Fruit fly (Drosophila melanogaster) whole organism, embryonic: ENCODE data around the gene CG7627.
A peak's percentile ranks its signal among the peaks of the same experiment; 100 is the strongest.

Experiments
- Asciz ChIP-seq: fragments of 200-800 bp; sonication (Bioruptor generic); optimal IDR thresholded peaks from 2 replicates; lab custom pipeline; 2017; ENCODE audit warnings: missing biosample characterization, mild to moderate bottlenecking, missing genetic modification characterization, missing genetic modification reagents
- Atf-2 ChIP-seq: fragments of 200-800 bp; sonication (Bioruptor generic); optimal IDR thresholded peaks from 2 replicates; lab custom pipeline; 2016; ENCODE audit warnings: missing biosample characterization, missing genetic modification characterization
- Bgb ChIP-seq: fragments of 200-800 bp; sonication (Bioruptor generic); IDR thresholded peaks from 2 replicates; pipeline ENCODE4 v1.3.6; 2022; ENCODE audit warnings: missing biosample characterization, missing genetic modification characterization; ENCODE audit not compliant: partially characterized antibody
- Blimp-1 ChIP-seq: fragments of 200-800 bp; sonication (Bioruptor generic); optimal IDR thresholded peaks from 3 replicates; lab custom pipeline; 2018; ENCODE audit warnings: missing biosample characterization, missing genetic modification characterization, mild to moderate bottlenecking, moderate library complexity, missing genetic modification reagents
- CG1024 ChIP-seq: fragments of 200-800 bp; sonication (Bioruptor generic); IDR thresholded peaks from 2 replicates; pipeline ENCODE4 v1.3.6; 2022; ENCODE audit warnings: missing biosample characterization, missing genetic modification characterization
- CG10543 ChIP-seq: fragments of 200-800 bp; sonication (Bioruptor generic); optimal IDR thresholded peaks from 3 replicates; lab custom pipeline; 2017; ENCODE audit warnings: missing biosample characterization, mild to moderate bottlenecking, missing genetic modification characterization, moderate library complexity
- CG12155 ChIP-seq: fragments of 200-800 bp; sonication (Bioruptor generic); optimal IDR thresholded peaks from 3 replicates; lab custom pipeline; 2016; ENCODE audit warnings: missing biosample characterization, missing genetic modification characterization
- CG15514 ChIP-seq: fragments of 200-800 bp; sonication (Bioruptor generic); optimal IDR thresholded peaks from 3 replicates; lab custom pipeline; 2017; ENCODE audit warnings: missing biosample characterization, missing genetic modification characterization, mild to moderate bottlenecking, moderate library complexity, missing genetic modification reagents
- CG15601 ChIP-seq: fragments of 200-800 bp; sonication (Bioruptor generic); optimal IDR thresholded peaks from 3 replicates; lab custom pipeline; 2019; ENCODE audit warnings: missing biosample characterization, mild to moderate bottlenecking, missing genetic modification characterization, moderate library complexity
- CG15696 ChIP-seq: fragments of 200-800 bp; sonication (Bioruptor generic); optimal IDR thresholded peaks from 2 replicates; lab custom pipeline; 2019; ENCODE audit warnings: missing biosample characterization, mild to moderate bottlenecking, missing genetic modification characterization, moderate library complexity
- CG17612 ChIP-seq: fragments of 200-800 bp; sonication (Bioruptor generic); IDR thresholded peaks from 2 replicates; pipeline ENCODE4 v1.3.6; 2022; ENCODE audit warnings: missing biosample characterization, missing genetic modification characterization
- CG2678 ChIP-seq: fragments of 200-800 bp; sonication (Bioruptor generic); optimal IDR thresholded peaks from 3 replicates; lab custom pipeline; 2019; ENCODE audit warnings: missing biosample characterization, mild to moderate bottlenecking, missing genetic modification characterization, moderate library complexity
- CG31441 ChIP-seq: fragments of 200-800 bp; sonication (Bioruptor generic); IDR thresholded peaks from 2 replicates; pipeline ENCODE4 v1.3.6; 2022; ENCODE audit warnings: missing biosample characterization, missing genetic modification characterization
- CG3847 ChIP-seq: fragments of 200-800 bp; sonication (Bioruptor generic); IDR thresholded peaks from 2 replicates; pipeline ENCODE4 v1.3.6; 2022; ENCODE audit warnings: missing biosample characterization, missing genetic modification characterization
- CG4424 ChIP-seq: fragments of 200-800 bp; sonication (Bioruptor generic); optimal IDR thresholded peaks from 3 replicates; lab custom pipeline; 2016; ENCODE audit warnings: missing biosample characterization, missing genetic modification characterization
- CG4707 ChIP-seq: fragments of 200-800 bp; sonication (Bioruptor generic); optimal IDR thresholded peaks from 2 replicates; lab custom pipeline; 2018; ENCODE audit warnings: missing biosample characterization, mild to moderate bottlenecking, missing genetic modification characterization, moderate library complexity
- CG5245 ChIP-seq: fragments of 200-800 bp; sonication (Bioruptor generic); optimal IDR thresholded peaks from 3 replicates; lab custom pipeline; 2016; ENCODE audit warnings: missing biosample characterization, missing genetic modification characterization
- CG6254 ChIP-seq: fragments of 200-800 bp; sonication (Bioruptor generic); optimal IDR thresholded peaks from 3 replicates; lab custom pipeline; 2017; ENCODE audit warnings: mild to moderate bottlenecking, missing biosample characterization, missing genetic modification reagents, missing genetic modification characterization
- CG7357 ChIP-seq: fragments of 200-800 bp; sonication (Bioruptor generic); IDR thresholded peaks from 3 replicates; pipeline ENCODE4 v1.3.6; 2022; ENCODE audit warnings: missing biosample characterization, missing genetic modification characterization
- CG7556 ChIP-seq: fragments of 200-800 bp; sonication (Bioruptor generic); optimal IDR thresholded peaks from 2 replicates; lab custom pipeline; 2017; ENCODE audit warnings: missing biosample characterization, mild to moderate bottlenecking, missing genetic modification characterization
- CG8359 ChIP-seq: fragments of 200-800 bp; sonication (Bioruptor generic); optimal IDR thresholded peaks from 2 replicates; lab custom pipeline; 2017; ENCODE audit warnings: missing biosample characterization, mild to moderate bottlenecking, missing genetic modification characterization, borderline replicate concordance
- CG8944 ChIP-seq: fragments of 200-800 bp; sonication (Bioruptor generic); optimal IDR thresholded peaks from 3 replicates; lab custom pipeline; 2016; ENCODE audit warnings: missing biosample characterization, missing genetic modification characterization
- CHES-1-like ChIP-seq: fragments of 200-800 bp; sonication (Bioruptor generic); optimal IDR thresholded peaks from 2 replicates; lab custom pipeline; 2016; ENCODE audit warnings: missing biosample characterization, missing genetic modification characterization
- Elba2 ChIP-seq: fragments of 200-800 bp; sonication (Bioruptor generic); optimal IDR thresholded peaks from 3 replicates; lab custom pipeline; 2016; ENCODE audit warnings: missing biosample characterization, missing genetic modification characterization
- HLH3B ChIP-seq: fragments of 200-800 bp; sonication (Bioruptor generic); IDR thresholded peaks from 2 replicates; pipeline ENCODE4 v1.3.6; 2022; ENCODE audit warnings: missing biosample characterization, missing genetic modification characterization
- Hr78 ChIP-seq, 2 experiments: fragments of 200-800 bp in 1 of 2; fragments of >200 bp in 1 of 2; sonication (Bioruptor generic) in 1 of 2; optimal IDR thresholded peaks; 2 replicates each; lab custom pipeline; 2017 to 2019; ENCODE audit warnings: missing biosample characterization in 2 of 2, missing genetic modification characterization in 2 of 2, mild to moderate bottlenecking in 1 of 2, moderate library complexity in 1 of 2
- Nf-YC ChIP-seq: fragments of 200-800 bp; optimal IDR thresholded peaks from 3 replicates; lab custom pipeline; 2019; ENCODE audit warnings: missing biosample characterization, mild to moderate bottlenecking, missing genetic modification characterization, moderate library complexity
- Opbp ChIP-seq: fragments of 200-800 bp; sonication (Bioruptor generic); IDR thresholded peaks from 3 replicates; pipeline ENCODE4 v1.3.6; 2022; ENCODE audit warnings: missing biosample characterization, missing genetic modification characterization; ENCODE audit not compliant: partially characterized antibody
- Optix ChIP-seq: fragments of 200-800 bp; sonication (Bioruptor generic); IDR thresholded peaks from 3 replicates; pipeline ENCODE4 v1.3.6; 2022; ENCODE audit warnings: missing biosample characterization, missing genetic modification characterization
- Pdp1 ChIP-seq, 2 experiments: fragments of 200-800 bp; sonication (Bioruptor generic); optimal IDR thresholded peaks; 3 replicates each; lab custom pipeline; 2016; ENCODE audit warnings: missing biosample characterization in 2 of 2, missing genetic modification characterization in 2 of 2, mild to moderate bottlenecking in 1 of 2, moderate library complexity in 1 of 2
- Ptx1 ChIP-seq: fragments of 200-800 bp; sonication (Bioruptor generic); IDR thresholded peaks from 2 replicates; pipeline ENCODE4 v1.3.6; 2022; ENCODE audit warnings: missing biosample characterization, missing genetic modification characterization
- YL-1 ChIP-seq: fragments of 200-800 bp; sonication (Bioruptor generic); optimal IDR thresholded peaks from 3 replicates; lab custom pipeline; 2017; ENCODE audit warnings: missing biosample characterization, mild to moderate bottlenecking, missing genetic modification characterization
- aop ChIP-seq: fragments of 200-800 bp; sonication (Bioruptor generic); IDR thresholded peaks from 2 replicates; pipeline ENCODE4 v1.3.6; 2022; ENCODE audit warnings: missing biosample characterization, missing genetic modification characterization
- ato ChIP-seq: fragments of 200-800 bp; sonication (Bioruptor generic); IDR thresholded peaks from 2 replicates; pipeline ENCODE4 v1.3.6; 2022; ENCODE audit warnings: missing biosample characterization, missing genetic modification characterization; ENCODE audit not compliant: partially characterized antibody
- btn ChIP-seq: fragments of 200-800 bp; sonication (Bioruptor generic); optimal IDR thresholded peaks from 2 replicates; lab custom pipeline; 2016; ENCODE audit warnings: missing biosample characterization, missing genetic modification characterization
- cad ChIP-seq: fragments of >200 bp; optimal IDR thresholded peaks from 2 replicates; lab custom pipeline; 2017; ENCODE audit warnings: missing biosample characterization, missing genetic modification characterization
- crol ChIP-seq: fragments of 200-800 bp; sonication (Bioruptor generic); IDR thresholded peaks from 2 replicates; pipeline ENCODE4 v1.3.6; 2022; ENCODE audit warnings: missing biosample characterization, missing genetic modification characterization
- dpn ChIP-seq, 2 experiments: fragments of 200-800 bp; sonication (Bioruptor generic); optimal IDR thresholded peaks; 3 replicates each; lab custom pipeline; 2016; ENCODE audit warnings: missing biosample characterization in 2 of 2, missing genetic modification characterization in 2 of 2
- fd102C ChIP-seq: fragments of 200-800 bp; sonication (Bioruptor generic); optimal IDR thresholded peaks from 2 replicates; lab custom pipeline; 2018; ENCODE audit warnings: missing biosample characterization, mild to moderate bottlenecking, missing genetic modification characterization, moderate library complexity
- hb ChIP-seq: fragments of 200-800 bp; sonication (Bioruptor generic); IDR thresholded peaks from 3 replicates; pipeline ENCODE4 v1.3.6; 2022; ENCODE audit warnings: missing biosample characterization, missing genetic modification characterization; ENCODE audit not compliant: partially characterized antibody
- her ChIP-seq: fragments of 200-800 bp; sonication (Bioruptor generic); optimal IDR thresholded peaks from 2 replicates; lab custom pipeline; 2016; ENCODE audit warnings: missing biosample characterization, missing genetic modification characterization
- hth ChIP-seq: fragments of >200 bp; optimal IDR thresholded peaks from 2 replicates; lab custom pipeline; 2017; ENCODE audit warnings: inconsistent platforms
- lola ChIP-seq, 3 experiments: fragments of >200 bp in 2 of 3; fragments of 200-800 bp in 1 of 3; sonication (Bioruptor generic) in 1 of 3; optimal IDR thresholded peaks; 2 replicates each; lab custom pipeline; 2017 to 2019; ENCODE audit warnings: missing biosample characterization in 3 of 3, missing genetic modification characterization in 3 of 3, mild to moderate bottlenecking in 1 of 3, moderate library complexity in 1 of 3
- oc ChIP-seq: fragments of 200-800 bp; sonication (Bioruptor generic); optimal IDR thresholded peaks from 2 replicates; lab custom pipeline; 2018; ENCODE audit warnings: missing biosample characterization, mild to moderate bottlenecking, missing genetic modification characterization, moderate library complexity
- odd ChIP-seq: fragments of 200-800 bp; sonication (Bioruptor generic); optimal IDR thresholded peaks from 2 replicates; lab custom pipeline; 2017; ENCODE audit warnings: missing biosample characterization, mild to moderate bottlenecking, missing genetic modification characterization
- otp ChIP-seq: fragments of 200-800 bp; sonication (Bioruptor generic); IDR thresholded peaks from 3 replicates; pipeline ENCODE4, ENCODE4 v1.3.6; 2022; ENCODE audit warnings: missing biosample characterization, missing genetic modification characterization
- peb ChIP-seq: fragments of 200-800 bp; sonication (Bioruptor generic); IDR thresholded peaks from 2 replicates; pipeline ENCODE4 v1.3.6; 2022; ENCODE audit warnings: missing biosample characterization, missing genetic modification characterization
- pita ChIP-seq: fragments of 200-800 bp; sonication (Bioruptor generic); optimal IDR thresholded peaks from 2 replicates; lab custom pipeline; 2017; ENCODE audit warnings: missing biosample characterization, mild to moderate bottlenecking, missing genetic modification characterization
- ro ChIP-seq: fragments of 200-800 bp; sonication (Bioruptor generic); IDR thresholded peaks from 2 replicates; pipeline ENCODE4 v1.3.6; 2022; ENCODE audit warnings: missing biosample characterization, missing genetic modification characterization
- stc ChIP-seq: fragments of 200-800 bp; sonication (Bioruptor generic); IDR thresholded peaks from 2 replicates; pipeline ENCODE4 v1.3.6; 2022; ENCODE audit warnings: missing biosample characterization, missing genetic modification characterization

CG7627 gene

dm6 chr2L:8382646-8383045, 20.4 kb upstream of the CG7627 start, which contains the start of the genes CG13392 and Rcd4 (continued):
- TF ChIP-seq oc (tag; lab: Kevin White, UChicago) (no peak), CG5245 (GFP tag; lab: Kevin White, UChicago) (peak; percentile 40), Opbp (GFP tag; lab: Robert Waterston, UW) (peak; percentile 77; the same call in 2 of the 3 replicates), Pdp1 (GFP tag; optimal IDR thresholded peaks at IDR 0.05; lab: Kevin White, UChicago) (peak; percentile 73 to 82), Bgb (GFP tag; lab: Robert Waterston, UW) (peak; percentile 72), cad (GFP tag; lab: Kevin White, UChicago) (no peak), Asciz (GFP tag; lab: Kevin White, UChicago) (no peak), CG15696 (tag; lab: Kevin White, UChicago) (no peak), stc (GFP tag; lab: Robert Waterston, UW) (no peak), hth (no peak), lola (GFP tag; optimal IDR thresholded peaks at IDR 0.05; lab: Kevin White, UChicago) (peak in 1 of 3 experiments; percentile 6), ato (GFP tag; lab: Robert Waterston, UW) (peak; percentile 61; the same call in 1 of the 2 replicates), CG15514 (GFP tag; lab: Kevin White, UChicago) (peak; percentile 90), HLH3B (peak; percentile 48; the same call in 1 of the 2 replicates), CG1024 (GFP tag; lab: Robert Waterston, UW) (0 out of 2 replicates have a peak, but pooled peaks have one; percentile 16), hb (GFP tag; lab: Robert Waterston, UW) (peak; percentile 31; the same call in 1 of the 3 replicates), dpn (GFP tag; optimal IDR thresholded peaks at IDR 0.05; lab: Kevin White, UChicago) (peak; percentile 70 to 82), crol (GFP tag; lab: Robert Waterston, UW) (no peak), CG10543 (GFP tag; lab: Kevin White, UChicago) (peak; percentile 61), Blimp-1 (GFP tag; lab: Kevin White, UChicago) (peak; percentile 27), CG4707 (GFP tag; lab: Kevin White, UChicago) (peak; percentile 83), CG12155 (GFP tag; lab: Kevin White, UChicago) (peak; percentile 70), Elba2 (no peak), CG2678 (tag; lab: Kevin White, UChicago) (peak; percentile 44), aop (GFP tag; lab: Robert Waterston, UW) (no peak), CG15601 (peak; percentile 14), ro (GFP tag; lab: Robert Waterston, UW) (no peak), otp (GFP tag; lab: Robert Waterston, UW) (peak; percentile 50; the same call in 2 of the 3 replicates), Ptx1 (peak; percentile 62), Optix (GFP tag; lab: Robert Waterston, UW) (0 out of 3 replicates have a peak, but pooled peaks have one; percentile 25), CG17612 (GFP tag; lab: Robert Waterston, UW) (no peak), CG8944 (peak; percentile 56), CG7357 (GFP tag; lab: Robert Waterston, UW) (no peak), Atf-2 (GFP tag; lab: Kevin White, UChicago) (peak; percentile 31), pita (no peak), odd (GFP tag; lab: Kevin White, UChicago) (no peak), YL-1 (GFP tag; lab: Kevin White, UChicago) (peak; percentile 71), CG3847 (GFP tag; lab: Robert Waterston, UW) (peak; percentile 79), fd102C (GFP tag; lab: Kevin White, UChicago) (no peak), peb (GFP tag; lab: Robert Waterston, UW) (no peak), CG7556 (GFP tag; lab: Kevin White, UChicago) (peak; percentile 59), CG6254 (peak; percentile 24), Nf-YC (tag; lab: Kevin White, UChicago) (peak; percentile 17), CG31441 (no peak), CHES-1-like (GFP tag; lab: Kevin White, UChicago) (peak; percentile 79), CG4424 (GFP tag; lab: Kevin White, UChicago) (peak; percentile 91), btn (peak; percentile 30), her (GFP tag; lab: Kevin White, UChicago) (peak; percentile 81), Hr78 (GFP tag; optimal IDR thresholded peaks at IDR 0.05; lab: Kevin White, UChicago) (no peak), CG8359 (GFP tag; lab: Kevin White, UChicago) (no peak)
